Fruit fly (Drosophila melanogaster) whole organism, prepupa: ENCODE results near the gene NaPi-III.

ENCODE experiments used
- Blimp-1 ChIP-seq: fragments of 200-800 bp; sonication (Bioruptor generic); optimal IDR thresholded peaks from 3 replicates; lab custom pipeline; 2017; ENCODE audit warnings: missing biosample characterization, missing genetic modification characterization, mild to moderate bottlenecking, moderate library complexity, missing genetic modification reagents
- CG10669 ChIP-seq: fragments of 200-800 bp; sonication (Bioruptor generic); optimal IDR thresholded peaks from 3 replicates; lab custom pipeline; 2018; ENCODE audit warnings: missing biosample characterization, mild to moderate bottlenecking, missing genetic modification characterization, moderate library complexity
- CG15336 ChIP-seq: fragments of 200-800 bp; sonication (Bioruptor generic); IDR thresholded peaks from 2 replicates; pipeline ENCODE4 v1.3.6; 2022; ENCODE audit warnings: missing biosample characterization, missing genetic modification characterization
- CG1621 ChIP-seq: fragments of 200-800 bp; sonication (Bioruptor generic); optimal IDR thresholded peaks from 3 replicates; lab custom pipeline; 2018; ENCODE audit warnings: missing biosample characterization, mild to moderate bottlenecking, missing genetic modification characterization
- CG16779 ChIP-seq: fragments of 200-800 bp; sonication (Bioruptor generic); optimal IDR thresholded peaks from 3 replicates; lab custom pipeline; 2017; ENCODE audit warnings: missing biosample characterization, mild to moderate bottlenecking, missing genetic modification characterization
- CG3032 ChIP-seq: fragments of 200-800 bp; optimal IDR thresholded peaks from 2 replicates; lab custom pipeline; 2019; ENCODE audit warnings: missing biosample characterization, mild to moderate bottlenecking, missing genetic modification characterization, moderate library complexity
- CG31627 ChIP-seq: fragments of 200-800 bp; sonication (Bioruptor generic); optimal IDR thresholded peaks from 3 replicates; lab custom pipeline; 2016; ENCODE audit warnings: missing biosample characterization, missing genetic modification characterization
- CG32006 ChIP-seq: fragments of 200-800 bp; sonication (Bioruptor generic); optimal IDR thresholded peaks from 3 replicates; lab custom pipeline; 2017; ENCODE audit warnings: missing biosample characterization, mild to moderate bottlenecking, missing genetic modification characterization
- CG3919 ChIP-seq: fragments of 200-800 bp; sonication (Bioruptor generic); optimal IDR thresholded peaks from 3 replicates; lab custom pipeline; 2016; ENCODE audit warnings: missing biosample characterization, missing genetic modification characterization
- CG4318 ChIP-seq: fragments of 200-800 bp; sonication (Bioruptor generic); optimal IDR thresholded peaks from 3 replicates; lab custom pipeline; 2017; ENCODE audit warnings: missing biosample characterization, mild to moderate bottlenecking, missing genetic modification characterization
- CG6163 ChIP-seq: fragments of 200-800 bp; sonication (Bioruptor generic); IDR thresholded peaks from 3 replicates; pipeline ENCODE4 v1.3.6; 2022; ENCODE audit warnings: missing biosample characterization, missing genetic modification characterization
- CG6276 ChIP-seq: fragments of 200-800 bp; sonication (Bioruptor generic); optimal IDR thresholded peaks from 2 replicates; lab custom pipeline; 2017; ENCODE audit warnings: missing biosample characterization, mild to moderate bottlenecking, missing genetic modification characterization
- CG6808 ChIP-seq: fragments of 200-800 bp; sonication (Bioruptor generic); optimal IDR thresholded peaks from 3 replicates; lab custom pipeline; 2017; ENCODE audit warnings: missing biosample characterization, missing genetic modification characterization, mild to moderate bottlenecking, moderate library complexity, missing genetic modification reagents
- CG6854 ChIP-seq: fragments of 200-800 bp; sonication (Bioruptor generic); optimal IDR thresholded peaks from 2 replicates; lab custom pipeline; 2017; ENCODE audit warnings: missing biosample characterization, mild to moderate bottlenecking, missing genetic modification characterization
- CG7368 ChIP-seq: fragments of 200-800 bp; sonication (Bioruptor generic); optimal IDR thresholded peaks from 3 replicates; lab custom pipeline; 2016; ENCODE audit warnings: missing biosample characterization, missing genetic modification characterization
- CG8119 ChIP-seq: fragments of 200-800 bp; sonication (Bioruptor generic); IDR thresholded peaks from 3 replicates; pipeline ENCODE4 v1.3.6; 2022; ENCODE audit warnings: missing biosample characterization, missing genetic modification characterization
- CG8319 ChIP-seq: fragments of 200-800 bp; sonication (Bioruptor generic); optimal IDR thresholded peaks from 3 replicates; lab custom pipeline; 2016; ENCODE audit warnings: missing biosample characterization, missing genetic modification characterization
- CG8632 ChIP-seq: fragments of 200-800 bp; sonication (Bioruptor generic); optimal IDR thresholded peaks from 3 replicates; lab custom pipeline; 2016; ENCODE audit warnings: missing biosample characterization, missing genetic modification characterization
- CG9139 ChIP-seq: fragments of 200-800 bp; sonication (Bioruptor generic); optimal IDR thresholded peaks from 3 replicates; lab custom pipeline; 2017; ENCODE audit warnings: missing biosample characterization, mild to moderate bottlenecking, missing genetic modification characterization
- Eip75B ChIP-seq: fragments of 200-800 bp; sonication (Bioruptor generic); optimal IDR thresholded peaks from 3 replicates; lab custom pipeline; 2016; ENCODE audit warnings: missing biosample characterization, missing genetic modification characterization
- Eip78C ChIP-seq: fragments of 200-800 bp; sonication (Bioruptor generic); peaks from one replicate; lab custom pipeline; 2016; ENCODE audit warnings: missing biosample characterization, missing genetic modification characterization
- Ets21C ChIP-seq: fragments of 200-800 bp; sonication (Bioruptor generic); optimal IDR thresholded peaks from 3 replicates; lab custom pipeline; 2016; ENCODE audit warnings: missing biosample characterization, missing genetic modification characterization
- Ets96B ChIP-seq: fragments of 200-800 bp; optimal IDR thresholded peaks from 2 replicates; lab custom pipeline; 2019; ENCODE audit warnings: missing biosample characterization, mild to moderate bottlenecking, missing genetic modification characterization, moderate library complexity
- Hr4 ChIP-seq: fragments of 200-800 bp; sonication (Bioruptor generic); optimal IDR thresholded peaks from 3 replicates; lab custom pipeline; 2016; ENCODE audit warnings: missing biosample characterization, missing genetic modification characterization
- Met ChIP-seq: fragments of 200-800 bp; sonication (Bioruptor generic); optimal IDR thresholded peaks from 3 replicates; lab custom pipeline; 2016; ENCODE audit warnings: missing biosample characterization, missing genetic modification characterization
- OdsH ChIP-seq: fragments of 200-800 bp; sonication (Bioruptor generic); optimal IDR thresholded peaks from 3 replicates; lab custom pipeline; 2016; ENCODE audit warnings: missing biosample characterization, missing genetic modification characterization
- Sox102F ChIP-seq: fragments of 200-800 bp; sonication (Bioruptor generic); optimal IDR thresholded peaks from 2 replicates; lab custom pipeline; 2016; ENCODE audit warnings: missing biosample characterization, mild to moderate bottlenecking, missing genetic modification characterization
- Sox15 ChIP-seq: fragments of 200-800 bp; sonication (Bioruptor generic); optimal IDR thresholded peaks from 3 replicates; lab custom pipeline; 2016; ENCODE audit warnings: missing biosample characterization, missing genetic modification characterization
- achi ChIP-seq: fragments of 200-800 bp; sonication (Bioruptor generic); optimal IDR thresholded peaks from 3 replicates; lab custom pipeline; 2016; ENCODE audit warnings: missing biosample characterization, missing genetic modification characterization
- acj6 ChIP-seq: fragments of 200-800 bp; sonication (Bioruptor generic); optimal IDR thresholded peaks from 3 replicates; lab custom pipeline; 2016; ENCODE audit warnings: missing biosample characterization, missing genetic modification characterization
- cyc ChIP-seq: fragments of 200-800 bp; sonication (Bioruptor generic); optimal IDR thresholded peaks from 3 replicates; lab custom pipeline; 2016; ENCODE audit warnings: missing biosample characterization, missing genetic modification characterization
- dac ChIP-seq: fragments of 200-800 bp; sonication (Bioruptor generic); optimal IDR thresholded peaks from 2 replicates; lab custom pipeline; 2017; ENCODE audit warnings: missing biosample characterization, mild to moderate bottlenecking, missing genetic modification characterization
- dsx ChIP-seq: fragments of 200-800 bp; optimal IDR thresholded peaks from 3 replicates; lab custom pipeline; 2019; ENCODE audit warnings: missing biosample characterization, mild to moderate bottlenecking, missing genetic modification characterization, moderate library complexity; ENCODE audit not compliant: poor library complexity, severe bottlenecking
- eg ChIP-seq: fragments of 200-800 bp; sonication (Bioruptor generic); IDR thresholded peaks from 3 replicates; pipeline ENCODE4 v1.3.6; 2022; ENCODE audit warnings: missing biosample characterization, missing genetic modification characterization
- esn ChIP-seq: fragments of 200-800 bp; sonication (Bioruptor generic); optimal IDR thresholded peaks from 2 replicates; lab custom pipeline; 2016; ENCODE audit warnings: missing biosample characterization, mild to moderate bottlenecking, missing genetic modification characterization, moderate library complexity
- fd59A ChIP-seq: fragments of 200-800 bp; sonication (Bioruptor generic); optimal IDR thresholded peaks from 2 replicates; lab custom pipeline; 2017; ENCODE audit warnings: missing biosample characterization, mild to moderate bottlenecking, missing genetic modification characterization, missing genetic modification reagents
- fd85E ChIP-seq: fragments of 200-800 bp; sonication (Bioruptor generic); optimal IDR thresholded peaks from 3 replicates; lab custom pipeline; 2016; ENCODE audit warnings: missing biosample characterization, missing genetic modification characterization
- fkh ChIP-seq: fragments of 200-800 bp; sonication (Bioruptor generic); optimal IDR thresholded peaks from 3 replicates; lab custom pipeline; 2017; ENCODE audit warnings: missing biosample characterization, mild to moderate bottlenecking, missing genetic modification characterization, moderate library complexity
- lz ChIP-seq: fragments of 200-800 bp; sonication (Bioruptor generic); optimal IDR thresholded peaks from 3 replicates; lab custom pipeline; 2016; ENCODE audit warnings: missing biosample characterization, missing genetic modification characterization
- pdm3 ChIP-seq: fragments of 200-800 bp; sonication (Bioruptor generic); optimal IDR thresholded peaks from 3 replicates; lab custom pipeline; 2016; ENCODE audit warnings: missing biosample characterization, missing genetic modification characterization
- ss ChIP-seq, 2 experiments: fragments of 200-800 bp; sonication (Bioruptor generic); optimal IDR thresholded peaks; 2 replicates in 1 of 2; 3 replicates in 1 of 2; lab custom pipeline; 2017 to 2018; ENCODE audit warnings: mild to moderate bottlenecking in 2 of 2, missing biosample characterization in 2 of 2, missing genetic modification characterization in 2 of 2, moderate library complexity in 1 of 2
- svp ChIP-seq: fragments of 200-800 bp; sonication (Bioruptor generic); peaks from one replicate; lab custom pipeline; 2016; ENCODE audit warnings: missing biosample characterization, missing genetic modification characterization
- vri ChIP-seq: fragments of 200-800 bp; sonication (Bioruptor generic); optimal IDR thresholded peaks from 3 replicates; lab custom pipeline; 2016; ENCODE audit warnings: missing biosample characterization, mild to moderate bottlenecking, missing genetic modification characterization

Gene NaPi-III

dm6 chr3L:11074043-11074853, 48.9 kb upstream of the NaPi-III start, which contains the start of the genes Pfdn2 and Noc1 (continued):
- TF ChIP-seq fkh (no peak), CG7368 (GFP tag; lab: Kevin White, UChicago) (no peak), Hr4 (GFP tag; lab: Kevin White, UChicago) (no peak), fd85E (no peak), dsx (GFP tag; lab: Kevin White, UChicago) (no peak), Met (no peak), Sox15 (GFP tag; lab: Kevin White, UChicago) (no peak), CG32006 (GFP tag; lab: Kevin White, UChicago) (no peak), esn (peak; percentile 62), achi (no peak), Blimp-1 (GFP tag; lab: Kevin White, UChicago) (no peak)

- TF ChIP-seq Blimp-1 (GFP tag; lab: Kevin White, UChicago) (peak; percentile 51), CG8119 (GFP tag; lab: Robert Waterston, UW) (peak; percentile 24; the same call in 1 of the 3 replicates), fd59A (no peak)
Observed at dm6 chr3L:11083605-11084004, 39.5 kb upstream of the NaPi-III start.

DNA sequence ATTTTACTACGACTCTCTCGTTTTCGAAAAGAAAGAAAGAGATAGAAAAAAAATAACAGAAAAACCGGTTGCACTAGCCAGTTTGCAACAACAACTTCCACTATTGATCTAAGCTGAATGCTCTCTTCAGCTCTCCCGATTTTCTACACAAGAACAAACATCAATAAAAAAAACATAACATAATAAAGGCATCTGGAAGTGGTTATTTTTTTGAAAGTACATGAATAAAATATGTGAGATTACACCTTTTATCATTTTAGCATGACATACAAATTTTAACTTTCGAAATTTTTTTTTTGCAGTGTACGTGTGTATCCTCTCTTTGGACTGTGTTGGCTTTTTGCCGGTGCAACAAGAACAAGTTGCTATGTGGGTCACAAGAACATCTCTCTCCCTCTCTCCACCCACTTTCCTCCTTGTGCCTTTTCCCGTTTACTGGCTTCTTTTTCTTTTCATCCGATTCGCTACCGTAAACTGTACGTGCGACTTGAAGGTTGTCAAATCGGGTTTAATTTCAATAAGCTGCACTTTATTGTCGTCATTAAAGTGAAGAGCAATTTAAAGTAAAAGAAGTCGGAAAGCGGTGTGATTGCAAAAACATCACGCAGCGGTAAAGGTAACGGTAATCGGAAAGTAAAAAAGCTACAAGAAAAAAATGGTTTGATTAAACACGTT, 38.5 kb upstream of the NaPi-III start:
- TF ChIP-seq CG32006 (GFP tag; lab: Kevin White, UChicago) (peak; percentile 99), CG8632 (GFP tag; lab: Kevin White, UChicago) (peak; percentile 93), eg (GFP tag; lab: Robert Waterston, UW) (peak; percentile 100), Sox102F (peak; percentile 87), OdsH (GFP tag; lab: Kevin White, UChicago) (peak; percentile 98), CG3919 (GFP tag; lab: Kevin White, UChicago) (peak; percentile 98), cyc (GFP tag; lab: Kevin White, UChicago) (peak; percentile 90), CG6808 (GFP tag; lab: Kevin White, UChicago) (peak; percentile 93), Eip75B (GFP tag; lab: Kevin White, UChicago) (peak; percentile 99), Ets96B (tag; lab: Kevin White, UChicago) (peak; percentile 97), CG4318 (GFP tag; lab: Kevin White, UChicago) (peak; percentile 96), esn (peak; percentile 92), CG9139 (GFP tag; lab: Kevin White, UChicago) (peak; percentile 93), ss (GFP tag; optimal IDR thresholded peaks at IDR 0.05; lab: Kevin White, UChicago) (peak; percentile 95 to 97), acj6 (GFP tag; lab: Kevin White, UChicago) (peak; percentile 97), CG15336 (peak; percentile 100), vri (GFP tag; lab: Kevin White, UChicago) (peak; percentile 63), dsx (GFP tag; lab: Kevin White, UChicago) (peak; percentile 96), svp (GFP tag; lab: Kevin White, UChicago) (no peak), Eip78C (GFP tag; lab: Kevin White, UChicago) (peak; percentile 100), CG1621 (peak; percentile 93), dac (peak; percentile 94), Hr4 (GFP tag; lab: Kevin White, UChicago) (peak; percentile 99), CG10669 (GFP tag; lab: Kevin White, UChicago) (peak; percentile 96), fkh (peak; percentile 95), CG31627 (GFP tag; lab: Kevin White, UChicago) (peak; percentile 87), CG6276 (GFP tag; lab: Kevin White, UChicago) (peak; percentile 99), fd59A (peak; percentile 96), CG3032 (peak; percentile 96), CG6163 (GFP tag; lab: Robert Waterston, UW) (peak; percentile 99), CG16779 (tag; lab: Kevin White, UChicago) (peak; percentile 95), Sox15 (GFP tag; lab: Kevin White, UChicago) (peak; percentile 80), Ets21C (GFP tag; lab: Kevin White, UChicago) (peak; percentile 79), lz (GFP tag; lab: Kevin White, UChicago) (peak; percentile 88), CG6854 (peak; percentile 66), CG8319 (GFP tag; lab: Kevin White, UChicago) (peak; percentile 85), pdm3 (peak; percentile 98), fd85E (peak; percentile 83), Met (no peak)
